Worm (Caenorhabditis elegans) whole organism, early embryonic: ENCODE results near the gene Y26G10.5.

ENCODE experiments used
- B0310.2 ChIP-seq: sonication (generic microtip); optimal IDR thresholded peaks from 2 replicates; lab custom pipeline; 2016; ENCODE audit warnings: mild to moderate bottlenecking, missing genetic modification characterization, missing compliant biosample characterization
- F13C5.2 ChIP-seq: sonication (generic microtip); optimal IDR thresholded peaks from 2 replicates; lab custom pipeline; 2017; ENCODE audit warnings: mild to moderate bottlenecking, missing genetic modification characterization, inconsistent platforms, missing compliant biosample characterization
- aly-1 ChIP-seq: sonication (generic microtip); optimal IDR thresholded peaks from 2 replicates; lab custom pipeline; 2016; ENCODE audit warnings: missing genetic modification characterization, missing compliant biosample characterization
- ama-1 ChIP-seq: fragments of 150-350 bp; optimal IDR thresholded peaks from 2 replicates; lab custom pipeline; 2014
- ceh-13 ChIP-seq: fragments of 200-800 bp; sonication (Bioruptor generic); optimal IDR thresholded peaks from 2 replicates; lab custom pipeline; 2018; ENCODE audit warnings: mild to moderate bottlenecking, missing genetic modification characterization, missing compliant biosample characterization
- ceh-36 ChIP-seq: sonication (generic microtip); optimal IDR thresholded peaks from 2 replicates; lab custom pipeline; 2016; ENCODE audit warnings: missing genetic modification characterization, inconsistent platforms, missing compliant biosample characterization
- ets-7 ChIP-seq: sonication (generic microtip); optimal IDR thresholded peaks from 2 replicates; lab custom pipeline; 2016; ENCODE audit warnings: missing genotype, missing genetic modification characterization, missing compliant biosample characterization
- flt-1 ChIP-seq: fragments of 200-800 bp; sonication (Bioruptor generic); IDR thresholded peaks from 2 replicates; pipeline ENCODE4 v1.3.6; 2022; ENCODE audit warnings: missing genetic modification characterization, missing compliant biosample characterization
- hmbx-1 ChIP-seq: sonication (generic microtip); optimal IDR thresholded peaks from 2 replicates; lab custom pipeline; 2016; ENCODE audit warnings: mild to moderate bottlenecking, missing genetic modification characterization, missing compliant biosample characterization
- hmg-4 ChIP-seq: fragments of 200-800 bp; sonication (Bioruptor generic); optimal IDR thresholded peaks from 2 replicates; lab custom pipeline; 2018; ENCODE audit warnings: mild to moderate bottlenecking, missing genetic modification characterization, missing compliant biosample characterization
- hnd-1 ChIP-seq: sonication (generic microtip); optimal IDR thresholded peaks from 2 replicates; lab custom pipeline; 2016; ENCODE audit warnings: missing genetic modification characterization, missing compliant biosample characterization
- scrt-1 ChIP-seq: fragments of 200-800 bp; sonication (Bioruptor generic); IDR thresholded peaks from 2 replicates; pipeline ENCODE4 v1.3.6; 2022; ENCODE audit warnings: missing genetic modification characterization, missing compliant biosample characterization
- tbx-37 ChIP-seq: fragments of 200-800 bp; sonication (Bioruptor generic); conservative IDR thresholded peaks from 2 replicates; pipeline ENCODE4 v1.3.6; 2022; ENCODE audit warnings: missing genetic modification reagents, missing genetic modification characterization, missing compliant biosample characterization

DNA sequence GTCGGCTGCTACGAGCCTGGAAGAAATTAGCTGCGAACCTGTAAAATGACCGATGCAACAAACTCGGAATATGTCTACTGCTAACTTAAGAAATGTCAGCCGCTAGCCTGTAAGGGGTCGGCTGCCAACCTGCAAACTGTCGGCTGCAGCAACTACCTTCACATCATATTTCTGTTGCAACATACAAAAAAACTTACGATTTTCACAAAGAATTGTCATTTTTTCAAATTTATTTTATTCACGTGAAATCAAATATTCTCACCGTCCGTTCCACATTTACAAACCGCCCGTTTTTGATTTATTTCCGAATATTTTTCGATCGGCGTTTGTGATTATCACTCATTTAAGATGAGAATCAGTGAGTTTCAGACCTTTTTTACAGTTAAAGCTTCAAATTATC lies 969 bp downstream of the Y26G10.5 start, which contains the start of gene Y26G10.6:
- TF ChIP-seq ceh-36 (tag; lab: Kevin White, UChicago) (no peak), hnd-1 (tag; lab: Kevin White, UChicago) (no peak), ama-1 (no peak), F13C5.2 (tag; lab: Kevin White, UChicago) (no peak), aly-1 (tag; lab: Kevin White, UChicago) (no peak), scrt-1 (GFP tag; lab: Robert Waterston, UW) (no peak), hmg-4 (GFP tag; lab: Kevin White, UChicago) (no peak), ceh-13 (no peak), ets-7 (tag; lab: Kevin White, UChicago) (no peak), tbx-37 (no peak), flt-1 (GFP tag; lab: Robert Waterston, UW) (no peak), hmbx-1 (no peak), B0310.2 (tag; lab: Kevin White, UChicago) (no peak)
